Worm (Caenorhabditis elegans) whole organism, L3 larva: Measurements from ENCODE around the gene F38A5.8.

Experiments used
- R02D3.7 ChIP-seq: fragments of 150-350 bp; optimal IDR thresholded peaks from 2 replicates; lab custom pipeline; 2014; ENCODE audit warnings: missing biosample characterization, missing genetic modification characterization
- ZK546.5 ChIP-seq: sonication (generic microtip); optimal IDR thresholded peaks from 2 replicates; lab custom pipeline; 2017; ENCODE audit warnings: missing biosample characterization, missing genetic modification characterization
- aly-2 ChIP-seq: fragments of 150-350 bp; optimal IDR thresholded peaks from 2 replicates; lab custom pipeline; 2014; ENCODE audit warnings: missing biosample characterization, missing genetic modification characterization
- ceh-16 ChIP-seq: sonication (generic microtip); optimal IDR thresholded peaks from 2 replicates; lab custom pipeline; 2017; ENCODE audit warnings: missing biosample characterization, missing genetic modification characterization
- ceh-28 ChIP-seq: fragments of 150-350 bp; optimal IDR thresholded peaks from 2 replicates; lab custom pipeline; 2014; ENCODE audit warnings: missing biosample characterization, missing genetic modification reagents, missing genetic modification characterization
- ceh-82 ChIP-seq: fragments of 150-350 bp; optimal IDR thresholded peaks from 2 replicates; lab custom pipeline; 2014; ENCODE audit warnings: missing biosample characterization, missing genetic modification characterization
- ceh-9 ChIP-seq: sonication (generic microtip); optimal IDR thresholded peaks from 2 replicates; lab custom pipeline; 2018; ENCODE audit warnings: missing biosample characterization, missing genetic modification characterization
- daf-12 ChIP-seq: fragments of 150-350 bp; optimal IDR thresholded peaks from 2 replicates; lab custom pipeline; 2014; ENCODE audit warnings: missing biosample characterization, missing genetic modification reagents, missing genetic modification characterization
- egl-27 ChIP-seq: sonication (generic microtip); optimal IDR thresholded peaks from 4 replicates; lab custom pipeline; 2017; ENCODE audit warnings: missing biosample characterization, missing genetic modification reagents, missing genetic modification characterization
- egl-5 ChIP-seq: fragments of 150-350 bp; optimal IDR thresholded peaks from 2 replicates; lab custom pipeline; 2017; ENCODE audit warnings: missing biosample characterization, missing genetic modification reagents, missing genetic modification characterization, inconsistent platforms
- elt-1 ChIP-seq: fragments of 150-350 bp; optimal IDR thresholded peaks from 2 replicates; lab custom pipeline; 2014; ENCODE audit warnings: missing biosample characterization, missing genetic modification characterization
- elt-2 ChIP-seq: sonication (generic microtip); optimal IDR thresholded peaks from 2 replicates; lab custom pipeline; 2016; ENCODE audit warnings: missing genetic modification reagents, mild to moderate bottlenecking, missing genetic modification characterization, missing compliant biosample characterization
- elt-3 ChIP-seq, 3 experiments: fragments of 150-350 bp in 1 of 3; sonication (generic microtip) in 2 of 3; optimal IDR thresholded peaks; 2 replicates in 2 of 3; 4 replicates in 1 of 3; lab custom pipeline; 2014 to 2017; ENCODE audit warnings: missing biosample characterization in 3 of 3, missing genetic modification characterization in 3 of 3
- eor-1 ChIP-seq, 2 experiments: fragments of 150-350 bp; optimal IDR thresholded peaks; 2 replicates each; lab custom pipeline; 2014 to 2018; ENCODE audit warnings: missing biosample characterization in 2 of 2, missing genetic modification characterization in 2 of 2
- fkh-10 ChIP-seq: sonication (generic microtip); optimal IDR thresholded peaks from 2 replicates; lab custom pipeline; 2017; ENCODE audit warnings: missing biosample characterization, missing genetic modification reagents, missing genetic modification characterization
- fkh-2 ChIP-seq: fragments of 150-350 bp; optimal IDR thresholded peaks from 2 replicates; lab custom pipeline; 2014; ENCODE audit warnings: missing biosample characterization, missing genetic modification reagents, missing genetic modification characterization
- hmg-11 ChIP-seq: sonication (generic microtip); optimal IDR thresholded peaks from 2 replicates; lab custom pipeline; 2016; ENCODE audit warnings: missing genetic modification characterization, missing compliant biosample characterization
- jun-1 ChIP-seq: fragments of 150-350 bp; optimal IDR thresholded peaks from 2 replicates; lab custom pipeline; 2014; ENCODE audit warnings: missing biosample characterization, missing genetic modification reagents, missing genetic modification characterization
- lin-15B ChIP-seq: fragments of 150-350 bp; optimal IDR thresholded peaks from 2 replicates; lab custom pipeline; 2014; ENCODE audit warnings: missing biosample characterization, missing genetic modification characterization
- lin-39 ChIP-seq: fragments of 150-350 bp; optimal IDR thresholded peaks from 2 replicates; lab custom pipeline; 2018; ENCODE audit warnings: missing biosample characterization, missing genetic modification reagents, missing genetic modification characterization
- lsy-12 ChIP-seq: sonication (generic microtip); optimal IDR thresholded peaks from 2 replicates; lab custom pipeline; 2016; ENCODE audit warnings: mild to moderate bottlenecking, missing genetic modification characterization, missing compliant biosample characterization
- mdl-1 ChIP-seq: fragments of 150-350 bp; optimal IDR thresholded peaks from 2 replicates; lab custom pipeline; 2014; ENCODE audit warnings: missing biosample characterization, missing genetic modification characterization
- mml-1 ChIP-seq: fragments of 150-350 bp; sonication (generic microtip); optimal IDR thresholded peaks from 3 replicates; lab custom pipeline; 2014; ENCODE audit warnings: missing biosample characterization, missing genetic modification characterization
- nfya-1 ChIP-seq: sonication (generic microtip); optimal IDR thresholded peaks from 2 replicates; lab custom pipeline; 2017; ENCODE audit warnings: missing genetic modification characterization, mild to moderate bottlenecking, missing compliant biosample characterization, antibody characterized with exemption, moderate library complexity; ENCODE audit not compliant: insufficient read depth
- nhr-11 ChIP-seq: fragments of 150-350 bp; optimal IDR thresholded peaks from 2 replicates; lab custom pipeline; 2014; ENCODE audit warnings: missing biosample characterization, missing genetic modification characterization
- nhr-12 ChIP-seq: fragments of 150-350 bp; optimal IDR thresholded peaks from 2 replicates; lab custom pipeline; 2014; ENCODE audit warnings: missing biosample characterization, missing genetic modification characterization
- nhr-23 ChIP-seq: fragments of 150-350 bp; optimal IDR thresholded peaks from 2 replicates; lab custom pipeline; 2014; ENCODE audit warnings: missing biosample characterization, missing genetic modification reagents, missing genetic modification characterization
- nhr-237 ChIP-seq: fragments of 150-350 bp; optimal IDR thresholded peaks from 2 replicates; lab custom pipeline; 2014; ENCODE audit warnings: missing biosample characterization, missing genetic modification characterization
- nhr-25 ChIP-seq: sonication (generic microtip); optimal IDR thresholded peaks from 2 replicates; lab custom pipeline; 2017; ENCODE audit warnings: missing biosample characterization, missing genetic modification characterization
- nhr-28 ChIP-seq: fragments of 150-350 bp; optimal IDR thresholded peaks from 2 replicates; lab custom pipeline; 2014; ENCODE audit warnings: missing biosample characterization, missing genetic modification characterization
- nhr-43 ChIP-seq: sonication (generic microtip); optimal IDR thresholded peaks from 2 replicates; lab custom pipeline; 2016; ENCODE audit warnings: mild to moderate bottlenecking, missing genetic modification characterization, missing compliant biosample characterization; ENCODE audit not compliant: poor library complexity, severe bottlenecking
- nhr-67 ChIP-seq: fragments of 150-350 bp; optimal IDR thresholded peaks from 2 replicates; lab custom pipeline; 2014; ENCODE audit warnings: missing biosample characterization, missing genetic modification characterization
- nhr-77 ChIP-seq: fragments of 150-350 bp; optimal IDR thresholded peaks from 2 replicates; lab custom pipeline; 2014; ENCODE audit warnings: missing biosample characterization, missing genetic modification characterization
- pha-4 ChIP-seq: fragments of 150-350 bp; optimal IDR thresholded peaks from 2 replicates; lab custom pipeline; 2014; ENCODE audit warnings: missing biosample characterization, missing genetic modification reagents, missing genetic modification characterization
- pqm-1 ChIP-seq: fragments of 150-350 bp; optimal IDR thresholded peaks from 2 replicates; lab custom pipeline; 2017; ENCODE audit warnings: missing biosample characterization, missing genetic modification characterization, inconsistent platforms
- sea-2 ChIP-seq: fragments of 150-350 bp; sonication (generic microtip); optimal IDR thresholded peaks from 4 replicates; lab custom pipeline; 2014; ENCODE audit warnings: missing biosample characterization, missing genetic modification reagents, missing genetic modification characterization
- skn-1 ChIP-seq: fragments of 150-350 bp; optimal IDR thresholded peaks from 2 replicates; lab custom pipeline; 2014; ENCODE audit warnings: missing biosample characterization, missing genetic modification characterization
- snpc-4 ChIP-seq: fragments of 150-350 bp; optimal IDR thresholded peaks from 2 replicates; lab custom pipeline; 2014; ENCODE audit warnings: missing biosample characterization, missing genetic modification characterization
- tbx-2 ChIP-seq: sonication (generic microtip); optimal IDR thresholded peaks from 2 replicates; lab custom pipeline; 2016; ENCODE audit warnings: mild to moderate bottlenecking, missing genetic modification characterization, missing compliant biosample characterization
- unc-39 ChIP-seq: sonication (generic microtip); optimal IDR thresholded peaks from 4 replicates; lab custom pipeline; 2017; ENCODE audit warnings: missing biosample characterization, missing genetic modification characterization
- unc-62 ChIP-seq: fragments of 150-350 bp; sonication (generic microtip); optimal IDR thresholded peaks from 4 replicates; lab custom pipeline; 2014; ENCODE audit warnings: missing biosample characterization, missing genetic modification reagents, missing genetic modification characterization
- zag-1 ChIP-seq: fragments of 150-350 bp; optimal IDR thresholded peaks from 2 replicates; lab custom pipeline; 2014; ENCODE audit warnings: missing biosample characterization, missing genetic modification characterization
- ztf-11 ChIP-seq: fragments of 150-350 bp; optimal IDR thresholded peaks from 2 replicates; lab custom pipeline; 2014; ENCODE audit warnings: missing biosample characterization, missing genetic modification characterization
- ztf-4 ChIP-seq: fragments of 150-350 bp; optimal IDR thresholded peaks from 2 replicates; lab custom pipeline; 2014; ENCODE audit warnings: missing biosample characterization, missing genetic modification characterization

Gene F38A5.8

ce11 chrIV:6572655-6573054 is 26.9 kb upstream of the F38A5.8 start:
- TF ChIP-seq pha-4 (tag; lab: Kevin White, UChicago), result peak; percentile 59
- no peak for TF ChIP-seq eor-1 (tag; optimal IDR thresholded peaks at IDR 0.05; lab: Kevin White, UChicago)
- no peak for TF ChIP-seq elt-1

- TF ChIP-seq nfya-1 (tag; lab: Kevin White, UChicago) (peak; percentile 0), egl-5 (tag; lab: Kevin White, UChicago) (no peak), pqm-1 (tag; lab: Kevin White, UChicago) (peak; percentile 38), hmg-11 (tag; lab: Kevin White, UChicago) (peak; percentile 26), fkh-10 (GFP tag; lab: Kevin White, UChicago) (no peak), elt-2 (tag; lab: Kevin White, UChicago) (peak; percentile 44), lin-39 (tag; lab: Kevin White, UChicago) (peak; percentile 8), snpc-4 (tag; lab: Kevin White, UChicago) (no peak), ceh-28 (no peak), skn-1 (tag; lab: Kevin White, UChicago) (no peak), mdl-1 (no peak), fkh-2 (tag; lab: Kevin White, UChicago) (no peak)
- TF ChIP-seq, all 47 proteins: peak for 5
These were observed 25.2 kb upstream of the F38A5.8 start for ce11 chrIV:6574343-6574742.

ce11 chrIV:6575959-6576727 is 23.4 kb upstream of the F38A5.8 start:
- peak; percentile 74 for TF ChIP-seq pha-4 (tag; lab: Kevin White, UChicago)
- TF ChIP-seq unc-62, result no peak

- TF ChIP-seq nhr-237 (tag; lab: Kevin White, UChicago) (no peak), nhr-77 (tag; lab: Kevin White, UChicago) (no peak), hmg-11 (tag; lab: Kevin White, UChicago) (peak; percentile 58), elt-1 (no peak), pha-4 (tag; lab: Kevin White, UChicago) (peak; percentile 80), ztf-4 (tag; lab: Kevin White, UChicago) (no peak), tbx-2 (tag; lab: Kevin White, UChicago) (no peak), fkh-10 (GFP tag; lab: Kevin White, UChicago) (no peak), egl-5 (tag; lab: Kevin White, UChicago) (no peak), fkh-2 (tag; lab: Kevin White, UChicago) (no peak), nhr-23 (tag; lab: Kevin White, UChicago) (peak; percentile 76), zag-1 (tag; lab: Kevin White, UChicago) (no peak), lsy-12 (tag; lab: Kevin White, UChicago) (peak; percentile 11), snpc-4 (tag; lab: Kevin White, UChicago) (no peak), egl-27 (tag; lab: Kevin White, UChicago) (no peak), ZK546.5 (tag; lab: Kevin White, UChicago) (no peak), ceh-82 (tag; lab: Kevin White, UChicago) (no peak), aly-2 (no peak), pqm-1 (tag; lab: Kevin White, UChicago) (peak; percentile 50), nhr-25 (tag; lab: Kevin White, UChicago) (peak; percentile 81), skn-1 (tag; lab: Kevin White, UChicago) (no peak), ceh-16 (tag; lab: Kevin White, UChicago) (no peak), lin-15B (peak; percentile 30), daf-12 (tag; lab: Kevin White, UChicago) (no peak), elt-2 (tag; lab: Kevin White, UChicago) (peak; percentile 53), lin-39 (tag; lab: Kevin White, UChicago) (no peak), elt-3 (tag; optimal IDR thresholded peaks at IDR 0.05; lab: Kevin White, UChicago) (no peak), nhr-28 (tag; lab: Kevin White, UChicago) (no peak), nhr-67 (tag; lab: Kevin White, UChicago) (no peak), eor-1 (tag; optimal IDR thresholded peaks at IDR 0.05; lab: Kevin White, UChicago) (no peak), mdl-1 (no peak), nhr-43 (tag; lab: Kevin White, UChicago) (peak; percentile 43), ceh-9 (tag; lab: Kevin White, UChicago) (no peak), unc-62 (no peak), nhr-11 (tag; lab: Kevin White, UChicago) (no peak), unc-39 (tag; lab: Kevin White, UChicago) (no peak), ztf-11 (tag; lab: Kevin White, UChicago) (no peak), nhr-12 (tag; lab: Kevin White, UChicago) (no peak), R02D3.7 (peak; percentile 12), sea-2 (GFP tag; lab: Kevin White, UChicago) (no peak), nfya-1 (tag; lab: Kevin White, UChicago) (peak; percentile 59), mml-1 (tag; lab: Kevin White, UChicago) (no peak), jun-1 (tag; lab: Kevin White, UChicago) (peak; percentile 17)
These were observed 22.8 kb upstream of the F38A5.8 start for ce11 chrIV:6576728-6577101.
